Worm (Caenorhabditis elegans) whole organism, L1 larva: ENCODE measurements around the gene fbxa-199.

Experiments
- Y116A8C.19 ChIP-seq: sonication (generic microtip); optimal IDR thresholded peaks from 2 replicates; lab custom pipeline; 2016; ENCODE audit warnings: missing compliant biosample characterization, missing genetic modification characterization, borderline replicate concordance
- aha-1 ChIP-seq: fragments of 150-350 bp; optimal IDR thresholded peaks from 2 replicates; lab custom pipeline; 2014; ENCODE audit warnings: missing biosample characterization, missing genetic modification characterization
- ama-1 ChIP-seq: fragments of 150-350 bp; optimal IDR thresholded peaks from 2 replicates; lab custom pipeline; 2014
- fkh-10 ChIP-seq: sonication (generic microtip); optimal IDR thresholded peaks from 2 replicates; lab custom pipeline; 2017; ENCODE audit warnings: missing biosample characterization, missing genetic modification reagents, missing genetic modification characterization
- fos-1 ChIP-seq: fragments of 150-350 bp; optimal IDR thresholded peaks from 2 replicates; lab custom pipeline; 2014; ENCODE audit warnings: missing biosample characterization, missing genetic modification characterization
- jun-1 ChIP-seq: fragments of 150-350 bp; optimal IDR thresholded peaks from 2 replicates; lab custom pipeline; 2014; ENCODE audit warnings: missing biosample characterization, missing genetic modification reagents, missing genetic modification characterization
- nhr-19 ChIP-seq: fragments of 200-800 bp; sonication (Bioruptor generic); conservative IDR thresholded peaks from 2 replicates; pipeline ENCODE4 v1.3.6; 2022; ENCODE audit warnings: missing genetic modification characterization, missing compliant biosample characterization
- nhr-76 ChIP-seq: sonication (generic microtip); optimal IDR thresholded peaks from 2 replicates; lab custom pipeline; 2017; ENCODE audit warnings: missing biosample characterization, missing genetic modification characterization
- skn-1 ChIP-seq: fragments of 150-350 bp; optimal IDR thresholded peaks from 2 replicates; lab custom pipeline; 2014; ENCODE audit warnings: missing biosample characterization, missing genetic modification characterization
- snpc-4 ChIP-seq: fragments of 150-350 bp; optimal IDR thresholded peaks from 2 replicates; lab custom pipeline; 2014; ENCODE audit warnings: missing biosample characterization, missing genetic modification characterization
- unc-86 ChIP-seq: sonication (generic microtip); optimal IDR thresholded peaks from 2 replicates; lab custom pipeline; 2016; ENCODE audit warnings: missing genetic modification characterization, missing compliant biosample characterization

ce11 chrV:15350615-15351014, 48.0 kb downstream of the fbxa-199 start, which contains the start of gene clec-231:
- TF ChIP-seq Y116A8C.19 (tag; lab: Kevin White, UChicago): no peak
- TF ChIP-seq snpc-4: no peak
- no peak for TF ChIP-seq nhr-76 (tag; lab: Kevin White, UChicago)
- no peak for TF ChIP-seq skn-1
- TF ChIP-seq aha-1 (tag; lab: Kevin White, UChicago): no peak
- TF ChIP-seq nhr-19 (GFP tag; lab: Robert Waterston, UW): no peak
- no peak for TF ChIP-seq ama-1 (lab: Kevin White, UChicago)
- TF ChIP-seq unc-86: no peak
- no peak for TF ChIP-seq jun-1
- TF ChIP-seq fos-1 (tag; lab: Kevin White, UChicago): no peak
- TF ChIP-seq fkh-10 (GFP tag; lab: Kevin White, UChicago): no peak
